Fruit fly (Drosophila melanogaster) whole organism, embryonic: ENCODE results near the gene CG42685.

Source experiments
- CG10267 ChIP-seq: fragments of 200-800 bp; sonication (Bioruptor generic); optimal IDR thresholded peaks from 2 replicates; lab custom pipeline; 2018; ENCODE audit warnings: missing biosample characterization, mild to moderate bottlenecking, missing genetic modification characterization, moderate library complexity
- CG11723 ChIP-seq: fragments of 200-800 bp; sonication (Bioruptor generic); optimal IDR thresholded peaks from 2 replicates; lab custom pipeline; 2017; ENCODE audit warnings: missing biosample characterization, mild to moderate bottlenecking, missing genetic modification characterization
- CG13894 ChIP-seq: fragments of 200-800 bp; sonication (Bioruptor generic); optimal IDR thresholded peaks from 3 replicates; lab custom pipeline; 2018; ENCODE audit warnings: missing biosample characterization, mild to moderate bottlenecking, missing genetic modification characterization, moderate library complexity
- CG14860 ChIP-seq: fragments of 200-800 bp; sonication (Bioruptor generic); IDR thresholded peaks from 3 replicates; pipeline ENCODE4 v1.3.6; 2022; ENCODE audit warnings: missing biosample characterization, missing genetic modification characterization; ENCODE audit not compliant: partially characterized antibody
- CG17612 ChIP-seq: fragments of 200-800 bp; sonication (Bioruptor generic); IDR thresholded peaks from 2 replicates; pipeline ENCODE4 v1.3.6; 2022; ENCODE audit warnings: missing biosample characterization, missing genetic modification characterization
- CG18619 ChIP-seq: fragments of 200-800 bp; sonication (Bioruptor generic); optimal IDR thresholded peaks from 3 replicates; lab custom pipeline; 2017; ENCODE audit warnings: missing biosample characterization, mild to moderate bottlenecking, missing genetic modification characterization
- CG8290 ChIP-seq, 3 experiments: fragments of 200-800 bp; sonication (Bioruptor generic); optimal IDR thresholded peaks; 2 replicates each; lab custom pipeline; 2016 to 2019; ENCODE audit warnings: missing biosample characterization in 3 of 3, missing genetic modification characterization in 3 of 3, mild to moderate bottlenecking in 2 of 3, moderate library complexity in 1 of 3
- Xrp1 ChIP-seq: fragments of 200-800 bp; sonication (Bioruptor generic); IDR thresholded peaks from 2 replicates; pipeline ENCODE4 v1.3.6; 2022; ENCODE audit warnings: missing biosample characterization, missing genetic modification characterization

DNA sequence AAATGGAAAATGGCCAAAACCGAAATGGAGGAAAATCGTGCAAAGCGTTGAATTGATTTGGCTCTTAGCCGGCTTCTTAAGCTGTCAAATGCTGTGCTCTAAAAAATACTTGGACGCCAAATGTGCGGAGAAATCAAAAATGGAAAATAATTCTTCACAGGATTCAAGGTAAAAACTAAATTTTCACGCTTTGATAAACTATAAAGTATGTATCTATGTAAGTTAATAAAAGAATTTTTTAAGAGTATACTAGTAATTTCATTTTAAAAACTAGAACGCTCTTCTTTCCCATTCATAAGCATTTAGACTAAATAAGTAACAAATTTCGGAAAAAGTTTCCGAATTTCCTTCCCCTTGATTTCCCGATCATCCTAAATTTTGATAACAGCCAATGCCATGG, 32.5 kb upstream of the CG42685 start, which contains the start of gene CSN1a:
- TF ChIP-seq CG17612 (GFP tag; lab: Robert Waterston, UW): no peak
- no peak for TF ChIP-seq CG18619 (GFP tag; lab: Kevin White, UChicago)
- no peak for TF ChIP-seq CG13894 (tag; lab: Kevin White, UChicago)
- TF ChIP-seq Xrp1 (GFP tag; lab: Robert Waterston, UW): no peak
- TF ChIP-seq CG10267 (tag; lab: Kevin White, UChicago): no peak
- no peak for TF ChIP-seq CG8290 (GFP tag; optimal IDR thresholded peaks at IDR 0.05; lab: Kevin White, UChicago)
- TF ChIP-seq CG8290 (tag; optimal IDR thresholded peaks at IDR 0.05; lab: Kevin White, UChicago): no peak
- TF ChIP-seq CG11723: no peak
- no peak for TF ChIP-seq CG14860 (GFP tag; lab: Robert Waterston, UW)
